Worm (Caenorhabditis elegans) whole organism, early embryonic: ENCODE results near the gene C33E10.10.

Experiments
- B0310.2 ChIP-seq: sonication (generic microtip); optimal IDR thresholded peaks from 2 replicates; lab custom pipeline; 2016; ENCODE audit warnings: mild to moderate bottlenecking, missing genetic modification characterization, missing compliant biosample characterization
- ama-1 ChIP-seq: fragments of 150-350 bp; optimal IDR thresholded peaks from 2 replicates; lab custom pipeline; 2014
- tbx-37 ChIP-seq: fragments of 200-800 bp; sonication (Bioruptor generic); conservative IDR thresholded peaks from 2 replicates; pipeline ENCODE4 v1.3.6; 2022; ENCODE audit warnings: missing genetic modification reagents, missing genetic modification characterization, missing compliant biosample characterization

ce11 chrX:17336354-17336753 is 34.6 kb upstream of the C33E10.10 start, which contains the start of gene C53C11.2:
- TF ChIP-seq ama-1 (lab: Kevin White, UChicago): no peak
- TF ChIP-seq B0310.2: no peak
- no peak for TF ChIP-seq tbx-37
